Worm (Caenorhabditis elegans) whole organism, young adult: ENCODE data around the gene F22D3.4.

ENCODE experiments used
- B0019.2 ChIP-seq: fragments of 200-800 bp; sonication (Bioruptor generic); conservative IDR thresholded peaks from 2 replicates; pipeline ENCODE4 v1.3.6; 2022; ENCODE audit warnings: missing genetic modification reagents, missing genetic modification characterization, missing compliant biosample characterization
- F22D6.2 ChIP-seq: sonication (generic microtip); optimal IDR thresholded peaks from 2 replicates; lab custom pipeline; 2016; ENCODE audit warnings: mild to moderate bottlenecking, missing genetic modification characterization, missing compliant biosample characterization
- F33H1.4 ChIP-seq: fragments of 200-800 bp; sonication (Bioruptor generic); IDR thresholded peaks from 2 replicates; pipeline ENCODE4 v1.3.6; 2022; ENCODE audit warnings: missing genetic modification reagents, missing genetic modification characterization, missing compliant biosample characterization
- F57A8.1 ChIP-seq: fragments of 200-800 bp; sonication (Bioruptor generic); optimal IDR thresholded peaks from 2 replicates; lab custom pipeline; 2018; ENCODE audit warnings: mild to moderate bottlenecking, missing genetic modification characterization, moderate library complexity, missing compliant biosample characterization
- T26A5.8 ChIP-seq: sonication (generic microtip); optimal IDR thresholded peaks from 2 replicates; lab custom pipeline; 2016; ENCODE audit warnings: missing genetic modification characterization, missing compliant biosample characterization
- ZK185.1 ChIP-seq: sonication (generic microtip); optimal IDR thresholded peaks from 2 replicates; lab custom pipeline; 2016; ENCODE audit warnings: mild to moderate bottlenecking, missing genetic modification characterization, missing compliant biosample characterization; ENCODE audit not compliant: poor library complexity, severe bottlenecking
- ama-1 ChIP-seq, 3 experiments: fragments of 150-350 bp in 1 of 3; sonication (generic microtip) in 2 of 3; optimal IDR thresholded peaks; 2 replicates each; lab custom pipeline; 2014 to 2018; ENCODE audit warnings: missing biosample characterization in 2 of 3, missing genetic modification characterization in 2 of 3, missing genetic modification reagents in 2 of 3
- aptf-3 ChIP-seq: fragments of 200-800 bp; sonication (Bioruptor generic); IDR thresholded peaks from 2 replicates; pipeline ENCODE4 v1.3.6; 2022; ENCODE audit warnings: missing genetic modification characterization, missing compliant biosample characterization
- athp-1 ChIP-seq: sonication (generic microtip); optimal IDR thresholded peaks from 2 replicates; lab custom pipeline; 2017; ENCODE audit warnings: mild to moderate bottlenecking, missing genetic modification characterization, missing compliant biosample characterization
- attf-3 ChIP-seq: fragments of 200-800 bp; sonication (Bioruptor generic); conservative IDR thresholded peaks from 2 replicates; pipeline ENCODE4 v1.3.6; 2022; ENCODE audit warnings: missing genetic modification reagents, missing genetic modification characterization, missing compliant biosample characterization
- attf-6 ChIP-seq: fragments of 200-800 bp; sonication (Bioruptor generic); IDR thresholded peaks from 2 replicates; pipeline ENCODE4 v1.3.6; 2022; ENCODE audit warnings: missing genetic modification reagents, missing genetic modification characterization, missing compliant biosample characterization
- cebp-2 ChIP-seq: fragments of 200-800 bp; sonication (Bioruptor generic); IDR thresholded peaks from 2 replicates; pipeline ENCODE4 v1.3.6; 2022; ENCODE audit warnings: missing genetic modification characterization, missing compliant biosample characterization
- dox-1 ChIP-seq: fragments of 200-800 bp; sonication (Bioruptor generic); IDR thresholded peaks from 2 replicates; pipeline ENCODE4 v1.3.6; 2022; ENCODE audit warnings: missing genetic modification reagents, missing genetic modification characterization, missing compliant biosample characterization
- dpl-1 ChIP-seq: fragments of 150-350 bp; optimal IDR thresholded peaks from 2 replicates; lab custom pipeline; 2014; ENCODE audit warnings: missing biosample characterization, missing genetic modification reagents, missing genetic modification characterization
- efl-1 ChIP-seq: fragments of 150-350 bp; optimal IDR thresholded peaks from 2 replicates; lab custom pipeline; 2014; ENCODE audit warnings: missing biosample characterization, missing genetic modification reagents, missing genetic modification characterization
- fkh-3 ChIP-seq: sonication (generic microtip); optimal IDR thresholded peaks from 2 replicates; lab custom pipeline; 2016; ENCODE audit warnings: mild to moderate bottlenecking, missing genetic modification characterization, missing compliant biosample characterization
- hlh-12 ChIP-seq: sonication (generic microtip); optimal IDR thresholded peaks from 2 replicates; lab custom pipeline; 2016; ENCODE audit warnings: missing genetic modification characterization, missing compliant biosample characterization
- hmg-1.2 ChIP-seq: fragments of 200-800 bp; sonication (Bioruptor generic); IDR thresholded peaks from 2 replicates; pipeline ENCODE4 v1.3.6; 2022; ENCODE audit warnings: missing genetic modification reagents, missing genetic modification characterization, missing compliant biosample characterization
- lin-35 ChIP-seq, 3 experiments: fragments of 150-350 bp in 2 of 3; sonication (generic microtip) in 1 of 3; optimal IDR thresholded peaks; 2 replicates each; lab custom pipeline; 2014 to 2018; ENCODE audit warnings: missing biosample characterization in 3 of 3, missing genetic modification characterization in 3 of 3, missing genetic modification reagents in 3 of 3
- lin-54 ChIP-seq: fragments of 200-800 bp; sonication (Bioruptor generic); optimal IDR thresholded peaks from 2 replicates; lab custom pipeline; 2018; ENCODE audit warnings: mild to moderate bottlenecking, missing genetic modification characterization, missing compliant biosample characterization
- lir-1 ChIP-seq: fragments of 200-800 bp; sonication (Bioruptor generic); conservative IDR thresholded peaks from 2 replicates; pipeline ENCODE4 v1.3.6; 2022; ENCODE audit warnings: missing genetic modification reagents, missing genetic modification characterization, missing compliant biosample characterization
- lsl-1 ChIP-seq: fragments of 200-800 bp; sonication (Bioruptor generic); optimal IDR thresholded peaks from 2 replicates; lab custom pipeline; 2018; ENCODE audit warnings: mild to moderate bottlenecking, missing genetic modification characterization, moderate library complexity, missing compliant biosample characterization
- madf-10 ChIP-seq: sonication (generic microtip); optimal IDR thresholded peaks from 2 replicates; lab custom pipeline; 2016; ENCODE audit warnings: mild to moderate bottlenecking, missing genetic modification characterization, missing compliant biosample characterization
- madf-3 ChIP-seq: fragments of 200-800 bp; sonication (Bioruptor generic); IDR thresholded peaks from 2 replicates; pipeline ENCODE4 v1.3.6; 2022; ENCODE audit warnings: missing genetic modification reagents, missing genetic modification characterization, missing compliant biosample characterization
- madf-6 ChIP-seq: fragments of 200-800 bp; sonication (Bioruptor generic); IDR thresholded peaks from 2 replicates; pipeline ENCODE4 v1.3.6; 2022; ENCODE audit warnings: missing genetic modification reagents, missing genetic modification characterization, missing compliant biosample characterization
- mcd-1 ChIP-seq: fragments of 200-800 bp; sonication (Bioruptor generic); IDR thresholded peaks from 2 replicates; pipeline ENCODE4 v1.3.6; 2022; ENCODE audit warnings: missing genetic modification reagents, missing genetic modification characterization, missing compliant biosample characterization
- nfya-2 ChIP-seq: fragments of 200-800 bp; sonication (Bioruptor generic); IDR thresholded peaks from 2 replicates; pipeline ENCODE4 v1.3.6; 2022; ENCODE audit warnings: missing genetic modification reagents, missing genetic modification characterization, missing compliant biosample characterization
- nhr-27 ChIP-seq: fragments of 200-800 bp; sonication (Bioruptor generic); optimal IDR thresholded peaks from 2 replicates; lab custom pipeline; 2018; ENCODE audit warnings: mild to moderate bottlenecking, missing genetic modification characterization, moderate library complexity, missing compliant biosample characterization
- nhr-80 ChIP-seq: sonication (generic microtip); optimal IDR thresholded peaks from 2 replicates; lab custom pipeline; 2016; ENCODE audit warnings: missing genetic modification characterization, missing compliant biosample characterization
- rcor-1 ChIP-seq: fragments of 200-800 bp; sonication (Bioruptor generic); IDR thresholded peaks from 2 replicates; pipeline ENCODE4 v1.3.6; 2022; ENCODE audit warnings: missing genetic modification reagents, missing genetic modification characterization, missing compliant biosample characterization
- rec-8 ChIP-seq, 2 experiments: sonication (generic microtip); optimal IDR thresholded peaks; 2 replicates each; lab custom pipeline; 2016; ENCODE audit warnings: mild to moderate bottlenecking in 2 of 2, missing genetic modification characterization in 2 of 2, missing genetic modification reagents in 2 of 2, missing genotype in 2 of 2, missing biosample characterization in 1 of 2, missing compliant biosample characterization in 1 of 2, moderate library complexity in 1 of 2
- rpc-1 ChIP-seq, 2 experiments: fragments of 150-350 bp in 1 of 2; sonication (generic microtip) in 1 of 2; optimal IDR thresholded peaks; 2 replicates each; lab custom pipeline; 2014 to 2018; ENCODE audit warnings: missing biosample characterization in 1 of 2, missing genetic modification characterization in 1 of 2, missing genetic modification reagents in 1 of 2, missing genotype in 1 of 2
- sea-2 ChIP-seq: fragments of 200-800 bp; sonication (Bioruptor generic); IDR thresholded peaks from 2 replicates; pipeline ENCODE4 v1.3.6; 2022; ENCODE audit warnings: missing genetic modification characterization, missing compliant biosample characterization
- snpc-1.3 ChIP-seq: sonication (generic microtip); optimal IDR thresholded peaks from 2 replicates; lab custom pipeline; 2017; ENCODE audit warnings: missing genetic modification characterization, mild to moderate bottlenecking, missing compliant biosample characterization, antibody characterized with exemption, moderate library complexity, missing genotype, missing genetic modification reagents; ENCODE audit not compliant: insufficient read depth
- snpc-3.4 ChIP-seq: sonication (generic microtip); optimal IDR thresholded peaks from 2 replicates; lab custom pipeline; 2017; ENCODE audit warnings: missing genetic modification characterization, mild to moderate bottlenecking, missing compliant biosample characterization, antibody characterized with exemption, moderate library complexity, missing genotype, missing genetic modification reagents
- snpc-4 ChIP-seq, 5 experiments: fragments of 150-350 bp in 1 of 5; sonication (generic microtip) in 4 of 5; optimal IDR thresholded peaks; 2 replicates each; lab custom pipeline; 2014 to 2018; ENCODE audit warnings: missing genetic modification characterization in 5 of 5, missing biosample characterization in 3 of 5, antibody characterized with exemption in 2 of 5, mild to moderate bottlenecking in 2 of 5, missing compliant biosample characterization in 2 of 5, missing genotype in 2 of 5, moderate library complexity in 2 of 5, missing genetic modification reagents in 1 of 5
- somi-1 ChIP-seq: fragments of 200-800 bp; sonication (Bioruptor generic); optimal IDR thresholded peaks from 2 replicates; lab custom pipeline; 2018; ENCODE audit warnings: mild to moderate bottlenecking, missing genetic modification characterization, missing compliant biosample characterization
- sptf-2 ChIP-seq: fragments of 200-800 bp; sonication (Bioruptor generic); optimal IDR thresholded peaks from 2 replicates; lab custom pipeline; 2018; ENCODE audit warnings: mild to moderate bottlenecking, missing genetic modification characterization, missing compliant biosample characterization
- tbp1 ChIP-seq: fragments of 200-800 bp; sonication (Bioruptor generic); optimal IDR thresholded peaks from 2 replicates; lab custom pipeline; 2018; ENCODE audit warnings: mild to moderate bottlenecking, missing genetic modification characterization, missing compliant biosample characterization
- tlf-1 ChIP-seq: fragments of 200-800 bp; sonication (Bioruptor generic); optimal IDR thresholded peaks from 2 replicates; lab custom pipeline; 2018; ENCODE audit warnings: mild to moderate bottlenecking, missing genetic modification characterization, missing compliant biosample characterization
- xnd-1 ChIP-seq: sonication (generic microtip); optimal IDR thresholded peaks from 2 replicates; lab custom pipeline; 2016; ENCODE audit warnings: missing genotype, missing genetic modification reagents, missing genetic modification characterization, missing compliant biosample characterization
- ztf-22 ChIP-seq: fragments of 200-800 bp; sonication (Bioruptor generic); optimal IDR thresholded peaks from 2 replicates; lab custom pipeline; 2018; ENCODE audit warnings: mild to moderate bottlenecking, missing genetic modification characterization, moderate library complexity, missing compliant biosample characterization
- ztf-28 ChIP-seq: fragments of 200-800 bp; sonication (Bioruptor generic); IDR thresholded peaks from 2 replicates; pipeline ENCODE4 v1.3.6; 2022; ENCODE audit warnings: missing genetic modification reagents, missing genetic modification characterization, missing compliant biosample characterization
- ztf-3 ChIP-seq: fragments of 200-800 bp; sonication (Bioruptor generic); optimal IDR thresholded peaks from 2 replicates; lab custom pipeline; 2018; ENCODE audit warnings: mild to moderate bottlenecking, missing genetic modification characterization, missing compliant biosample characterization

The F22D3.4 gene

ce11 chrII:6927603-6928002 is at the start of gene F22D3.4:
Gene F22D3.4, minus strand, starts transcription at chrII:6927603.
- TF ChIP-seq snpc-1.3 (tag; lab: Kevin White, UChicago), result no peak
- TF ChIP-seq rcor-1 (GFP tag; lab: Robert Waterston, UW), result no peak
- TF ChIP-seq sea-2, result no peak
- no peak for TF ChIP-seq hlh-12 (tag; lab: Kevin White, UChicago)
- no peak for TF ChIP-seq sptf-2 (GFP tag; lab: Kevin White, UChicago)
- peak; percentile 43 for TF ChIP-seq nhr-80
- TF ChIP-seq somi-1 (GFP tag; lab: Kevin White, UChicago), result no peak
- TF ChIP-seq, all 124 proteins: peak for 1

ce11 chrII:6975725-6976124 is 48.3 kb upstream of the F22D3.4 start:
- TF ChIP-seq lin-54 (GFP tag; lab: Kevin White, UChicago) (no peak), lir-1 (GFP tag; lab: Robert Waterston, UW) (no peak), madf-10 (tag; lab: Kevin White, UChicago) (no peak), lsl-1 (peak; percentile 55), aptf-3 (GFP tag; lab: Robert Waterston, UW) (no peak), tlf-1 (GFP tag; lab: Kevin White, UChicago) (no peak), attf-6 (GFP tag; lab: Robert Waterston, UW) (no peak), tbp1 (no peak), hmg-1.2 (GFP tag; lab: Robert Waterston, UW) (no peak), madf-6 (peak; percentile 45; the same call in 1 of the 2 replicates), ztf-22 (no peak), nhr-27 (tag; lab: Kevin White, UChicago) (no peak), rpc-1 (optimal IDR thresholded peaks at IDR 0.05; lab: Kevin White, UChicago) (no peak), rpc-1 (tag; optimal IDR thresholded peaks at IDR 0.05; lab: Kevin White, UChicago) (no peak), snpc-3.4 (tag; lab: Kevin White, UChicago) (peak; percentile 1), ama-1 (optimal IDR thresholded peaks at IDR 0.05; lab: Kevin White, UChicago) (no peak), ama-1 (GFP tag; optimal IDR thresholded peaks at IDR 0.05; lab: Kevin White, UChicago) (no peak), F57A8.1 (no peak), fkh-3 (tag; lab: Kevin White, UChicago) (no peak), rec-8 (tag; optimal IDR thresholded peaks at IDR 0.05; lab: Kevin White, UChicago) (peak in 1 of 2 experiments; percentile 1)
- TF ChIP-seq, all 124 proteins: peak for 4

- TF ChIP-seq F22D6.2 (tag; lab: Kevin White, UChicago) (no peak), T26A5.8 (tag; lab: Kevin White, UChicago) (no peak), dox-1 (no peak), ztf-3 (GFP tag; lab: Kevin White, UChicago) (no peak), hmg-1.2 (GFP tag; lab: Robert Waterston, UW) (peak; percentile 31; the same call in 1 of the 2 replicates), F57A8.1 (no peak), attf-6 (GFP tag; lab: Robert Waterston, UW) (no peak), hlh-12 (tag; lab: Kevin White, UChicago) (no peak), snpc-4 (GFP tag; optimal IDR thresholded peaks at IDR 0.05; lab: Kevin White, UChicago) (no peak), snpc-4 (tag; optimal IDR thresholded peaks at IDR 0.05; lab: Kevin White, UChicago) (peak in 1 of 4 experiments; percentile 11), ZK185.1 (no peak), B0019.2 (GFP tag; lab: Robert Waterston, UW) (no peak), efl-1 (GFP tag; lab: Kevin White, UChicago) (peak; percentile 54), lin-35 (GFP tag; optimal IDR thresholded peaks at IDR 0.05; lab: Kevin White, UChicago) (peak in 2 of 3 experiments; percentile 6 to 72), F33H1.4 (GFP tag; lab: Robert Waterston, UW) (no peak), sptf-2 (GFP tag; lab: Kevin White, UChicago) (no peak), xnd-1 (tag; lab: Kevin White, UChicago) (no peak), mcd-1 (GFP tag; lab: Robert Waterston, UW) (peak; percentile 14; the same call in 1 of the 2 replicates), nhr-27 (tag; lab: Kevin White, UChicago) (no peak), attf-3 (GFP tag; lab: Robert Waterston, UW) (peak; percentile 55; the same call in 1 of the 2 replicates), athp-1 (tag; lab: Kevin White, UChicago) (no peak), ztf-28 (GFP tag; lab: Robert Waterston, UW) (no peak), lin-54 (GFP tag; lab: Kevin White, UChicago) (peak; percentile 68), madf-3 (GFP tag; lab: Robert Waterston, UW) (no peak), dpl-1 (GFP tag; lab: Kevin White, UChicago) (peak; percentile 48), nfya-2 (GFP tag; lab: Robert Waterston, UW) (no peak), cebp-2 (no peak)
Observed at ce11 chrII:6974011-6974410, 46.6 kb upstream of the F22D3.4 start.
